Worm (Caenorhabditis elegans): ENCODE measurements around the gene Y75B8A.31.
A peak's percentile ranks its signal among the peaks of the same experiment; 100 is the strongest.

The Y75B8A.31 gene

ce11 chrIII:12351301-12351700 is at the start of gene Y75B8A.31, which contains the start of gene pph-4.1:
TSS of gene Y75B8A.31 (plus strand) at chrIII:12351642.
TSS of gene pph-4.1 (minus strand) at chrIII:12351336.
- TF ChIP-seq ceh-44 (GFP tag; IDR thresholded peaks at IDR 0.05) (0 out of 2 replicates have a peak, but pooled peaks have one; percentile 31), daf-12 (tag; optimal IDR thresholded peaks at IDR 0.05) (no peak), Y48G9A.11 (GFP tag; IDR thresholded peaks at IDR 0.05) (0 out of 2 replicates have a peak, but pooled peaks have one; percentile 45), vab-7 (GFP tag; IDR thresholded peaks at IDR 0.05) (no peak), nhr-102 (tag; optimal IDR thresholded peaks at IDR 0.05) (peak; percentile 71), lin-38 (GFP tag; IDR thresholded peaks at IDR 0.05) (peak; percentile 99), saeg-2 (GFP tag; IDR thresholded peaks at IDR 0.05) (no peak), madf-5 (GFP tag; IDR thresholded peaks at IDR 0.05) (no peak), ztf-11 (tag; optimal IDR thresholded peaks at IDR 0.05) (no peak), nhr-77 (tag; optimal IDR thresholded peaks at IDR 0.05) (peak; percentile 65), nhr-41 (GFP tag; IDR thresholded peaks at IDR 0.05) (no peak), F37D6.2 (tag; optimal IDR thresholded peaks at IDR 0.05) (peak; percentile 62), dmd-6 (GFP tag; IDR thresholded peaks at IDR 0.05) (peak; percentile 75), snpc-1.2 (GFP tag; IDR thresholded peaks at IDR 0.05) (no peak), nhr-28 (tag; optimal IDR thresholded peaks at IDR 0.05) (peak; percentile 71), spr-1 (tag; optimal IDR thresholded peaks at IDR 0.05) (peak; percentile 41), nhr-48 (tag; optimal IDR thresholded peaks at IDR 0.05) (peak; percentile 30), F26F4.8 (GFP tag; conservative IDR thresholded peaks at IDR 0.05) (no peak), lin-13 (GFP tag; optimal IDR thresholded peaks at IDR 0.05) (peak; percentile 81), nhr-76 (tag; optimal IDR thresholded peaks at IDR 0.05) (no peak), rbr-2 (tag; optimal IDR thresholded peaks at IDR 0.05) (peak; percentile 80), egl-43 (GFP tag; IDR thresholded peaks at IDR 0.05) (no peak), dpl-1 (GFP tag; optimal IDR thresholded peaks at IDR 0.05) (peak; percentile 83), hlh-11 (tag; optimal IDR thresholded peaks at IDR 0.05) (peak; percentile 75), mep-1 (tag; optimal IDR thresholded peaks at IDR 0.05) (peak; percentile 82), nhr-6 (tag; optimal IDR thresholded peaks at IDR 0.05) (peak; percentile 77), madf-9 (GFP tag; conservative IDR thresholded peaks at IDR 0.05) (no peak; the same call in 1 of the 2 replicates), F49E8.2 (tag; optimal IDR thresholded peaks at IDR 0.05; ENCODE audit: borderline replicate concordance) (peak; percentile 34), F44E2.7 (GFP tag; IDR thresholded peaks at IDR 0.05) (no peak), aly-2 (tag; optimal IDR thresholded peaks at IDR 0.05) (no peak), nhr-111 (GFP tag; optimal IDR thresholded peaks at IDR 0.05) (no peak), lin-15B (tag; optimal IDR thresholded peaks at IDR 0.05) (peak; percentile 84), duxl-1 (tag; optimal IDR thresholded peaks at IDR 0.05; ENCODE audit: poor library complexity) (peak; percentile 0), hmg-1.1 (GFP tag; IDR thresholded peaks at IDR 0.05) (0 out of 2 replicates have a peak, but pooled peaks have one; percentile 16), unc-39 (tag; optimal IDR thresholded peaks at IDR 0.05) (no peak), cey-2 (tag; optimal IDR thresholded peaks at IDR 0.05; ENCODE audit: borderline replicate concordance, insufficient read depth) (no peak), nhr-25 (tag; optimal IDR thresholded peaks at IDR 0.05; ENCODE audit: borderline replicate concordance, insufficient read depth) (no peak), nhr-10 (tag; optimal IDR thresholded peaks at IDR 0.05) (no peak), unc-130 (GFP tag; optimal IDR thresholded peaks at IDR 0.05) (peak; percentile 95), hif-1 (tag; optimal IDR thresholded peaks at IDR 0.05) (peak; percentile 37 to 95), daf-16 (GFP tag; optimal IDR thresholded peaks at IDR 0.05) (peak; percentile 12 to 45), daf-16 (tag; optimal IDR thresholded peaks at IDR 0.05) (peak; percentile 37), F10B5.3 (tag; optimal IDR thresholded peaks at IDR 0.05) (peak; percentile 25), set-16 (GFP tag; IDR thresholded peaks at IDR 0.05) (no peak), arid-1 (GFP tag; conservative IDR thresholded peaks at IDR 0.05) (peak; percentile 54; the same call in 1 of the 2 replicates), ztf-7 (tag; optimal IDR thresholded peaks at IDR 0.05) (peak; percentile 22), dmd-9 (GFP tag; IDR thresholded peaks at IDR 0.05) (peak; percentile 92), sdz-12 (GFP tag; optimal IDR thresholded peaks at IDR 0.05) (peak; percentile 44), zfp-3 (GFP tag; conservative IDR thresholded peaks at IDR 0.05) (0 out of 2 replicates have a peak, but pooled peaks have one; percentile 27), gei-8 (GFP tag; optimal IDR thresholded peaks at IDR 0.05) (no peak)
